Worm (Caenorhabditis elegans): ENCODE data around the gene dcap-1.

- TF ChIP-seq ama-1 (optimal IDR thresholded peaks at IDR 0.05): no peak
- TF ChIP-seq scrt-1 (GFP tag; IDR thresholded peaks at IDR 0.05): no peak
- no peak for TF ChIP-seq flt-1 (GFP tag; IDR thresholded peaks at IDR 0.05)
- no peak for TF ChIP-seq ceh-13 (GFP tag; optimal IDR thresholded peaks at IDR 0.05)
- TF ChIP-seq tra-4 (tag; optimal IDR thresholded peaks at IDR 0.05): no peak
- TF ChIP-seq aly-1 (tag; optimal IDR thresholded peaks at IDR 0.05): no peak
- TF ChIP-seq ceh-36 (tag; optimal IDR thresholded peaks at IDR 0.05): no peak
Measured at ce11 chrIV:1010212-1010611, 44.4 kb downstream of the dcap-1 start, which contains the start of gene atg-3.

All from whole organism, early embryonic.